Worm (Caenorhabditis elegans) whole organism, late embryonic: ENCODE measurements around the gene ZK354.3.

ENCODE experiments used
- ama-1 ChIP-seq: fragments of 150-350 bp; optimal IDR thresholded peaks from 2 replicates; lab custom pipeline; 2014
- fkh-10 ChIP-seq: fragments of 150-350 bp; optimal IDR thresholded peaks from 2 replicates; lab custom pipeline; 2014; ENCODE audit warnings: missing biosample characterization, missing genetic modification reagents, missing genetic modification characterization
- madf-2 ChIP-seq: sonication (generic microtip); optimal IDR thresholded peaks from 2 replicates; lab custom pipeline; 2017; ENCODE audit warnings: missing genetic modification characterization, missing compliant biosample characterization
- nhr-11 ChIP-seq: fragments of 150-350 bp; optimal IDR thresholded peaks from 2 replicates; lab custom pipeline; 2014; ENCODE audit warnings: missing biosample characterization, missing genetic modification characterization
- npax-4 ChIP-seq: sonication (generic microtip); optimal IDR thresholded peaks from 2 replicates; lab custom pipeline; 2016; ENCODE audit warnings: missing genetic modification characterization, missing compliant biosample characterization
- pqm-1 ChIP-seq: sonication (generic microtip); optimal IDR thresholded peaks from 2 replicates; lab custom pipeline; 2016; ENCODE audit warnings: missing genetic modification characterization, missing compliant biosample characterization
- tbx-2 ChIP-seq: sonication (generic microtip); optimal IDR thresholded peaks from 2 replicates; lab custom pipeline; 2016; ENCODE audit warnings: missing genetic modification characterization, missing compliant biosample characterization
- unc-86 ChIP-seq: sonication (generic microtip); optimal IDR thresholded peaks from 2 replicates; lab custom pipeline; 2016; ENCODE audit warnings: missing genetic modification characterization, missing compliant biosample characterization

- no peak for TF ChIP-seq madf-2 (tag; lab: Kevin White, UChicago)
- TF ChIP-seq npax-4 (tag; lab: Kevin White, UChicago): no peak
- TF ChIP-seq pqm-1 (tag; lab: Kevin White, UChicago): no peak
- TF ChIP-seq nhr-11 (tag; lab: Kevin White, UChicago): no peak
- TF ChIP-seq fkh-10 (GFP tag; lab: Kevin White, UChicago): no peak
- TF ChIP-seq ama-1 (lab: Kevin White, UChicago): no peak
- TF ChIP-seq tbx-2 (tag; lab: Kevin White, UChicago): no peak
- TF ChIP-seq unc-86 (tag; lab: Kevin White, UChicago): no peak
Observed at ce11 chrIV:5337649-5338048, 27.8 kb downstream of the ZK354.3 start.
